Fruit fly (Drosophila melanogaster): ENCODE measurements around the gene CG1316.

The CG1316 gene

DNA sequence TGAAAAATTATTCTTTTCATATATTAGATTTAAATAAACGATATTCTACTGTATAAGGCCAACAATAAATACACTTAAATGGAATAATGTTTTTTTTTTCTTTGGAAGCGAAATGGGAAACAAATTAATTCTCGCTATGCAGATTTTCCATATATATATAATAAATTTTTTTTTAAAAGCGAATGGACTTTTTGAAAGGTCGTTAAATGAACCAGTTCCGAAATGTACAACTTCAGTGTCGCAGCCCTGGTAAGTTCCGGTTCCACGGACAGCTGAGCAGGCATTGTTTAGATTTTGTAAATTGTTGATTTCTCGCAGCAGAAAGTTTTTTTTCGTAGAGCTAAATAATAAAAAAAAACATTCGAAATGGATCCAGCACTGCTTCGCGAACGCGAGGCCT, 3.1 kb downstream of the CG1316 start, which contains the start of gene TfIIEbeta:
Gene TfIIEbeta (plus strand): TSS at position 255 of the 400 bp plus-strand sequence.
- TF ChIP-seq CG17186 (GFP tag; optimal IDR thresholded peaks at IDR 0.05) (no peak), Bdp1 (GFP tag; optimal IDR thresholded peaks at IDR 0.05) (no peak), schlank (tag; optimal IDR thresholded peaks at IDR 0.05) (no peak), CG2120 (GFP tag; optimal IDR thresholded peaks at IDR 0.05) (peak; percentile 38), CG10565 (GFP tag; optimal IDR thresholded peaks at IDR 0.05) (no peak), CG4820 (GFP tag; optimal IDR thresholded peaks at IDR 0.05) (no peak), CG5953 (GFP tag; IDR thresholded peaks at IDR 0.05) (no peak), kah (GFP tag; optimal IDR thresholded peaks at IDR 0.05) (no peak), CG2889 (GFP tag; IDR thresholded peaks at IDR 0.05) (no peak), CG10654 (GFP tag; optimal IDR thresholded peaks at IDR 0.05) (peak; percentile 5), NK7.1 (GFP tag; optimal IDR thresholded peaks at IDR 0.05) (no peak), Fer3 (tag; optimal IDR thresholded peaks at IDR 0.05) (peak; percentile 46), CG12942 (GFP tag; optimal IDR thresholded peaks at IDR 0.05) (no peak), ase (GFP tag; IDR thresholded peaks at IDR 0.05) (no peak), CG9932 (GFP tag; IDR thresholded peaks at IDR 0.05) (peak; percentile 15; the same call in 1 of the 2 replicates), CG8765 (GFP tag; IDR thresholded peaks at IDR 0.05) (no peak), CG32532 (GFP tag; IDR thresholded peaks at IDR 0.05) (peak; percentile 63), Rfx (GFP tag; IDR thresholded peaks at IDR 0.05) (0 out of 2 replicates have a peak, but pooled peaks have one; percentile 30), psq (GFP tag; optimal IDR thresholded peaks at IDR 0.05) (no peak), Hr39 (optimal IDR thresholded peaks at IDR 0.05) (no peak), zen (tag; optimal IDR thresholded peaks at IDR 0.05) (no peak), btn (GFP tag; optimal IDR thresholded peaks at IDR 0.05) (no peak), bigmax (GFP tag; optimal IDR thresholded peaks at IDR 0.05) (no peak), bowl (GFP tag; IDR thresholded peaks at IDR 0.05) (no peak), Spps (tag; optimal IDR thresholded peaks at IDR 0.05) (peak; percentile 11), unpg (GFP tag; optimal IDR thresholded peaks at IDR 0.05) (peak; percentile 38), Med (GFP tag) (peak; percentile 59), CG13775 (GFP tag; optimal IDR thresholded peaks at IDR 0.05) (peak; percentile 8), phol (tag; optimal IDR thresholded peaks at IDR 0.05) (peak; percentile 39), otp (GFP tag; IDR thresholded peaks at IDR 0.05) (no peak), CG18262 (tag; optimal IDR thresholded peaks at IDR 0.05) (peak; percentile 31), knrl (GFP tag; IDR thresholded peaks at IDR 0.05; ENCODE audit: partially characterized antibody) (peak; percentile 33; the same call in 1 of the 3 replicates), CG1024 (GFP tag; IDR thresholded peaks at IDR 0.05) (no peak), eyg (GFP tag; optimal IDR thresholded peaks at IDR 0.05) (no peak), lbe (GFP tag; optimal IDR thresholded peaks at IDR 0.05) (peak; percentile 46), cad (GFP tag; optimal IDR thresholded peaks at IDR 0.05) (no peak), Atf-2 (GFP tag; optimal IDR thresholded peaks at IDR 0.05) (no peak), Dp (GFP tag; optimal IDR thresholded peaks at IDR 0.05) (peak; percentile 38), CG2116 (GFP tag; optimal IDR thresholded peaks at IDR 0.05) (peak; percentile 16), CG9437 (GFP tag; optimal IDR thresholded peaks at IDR 0.05) (peak; percentile 6), Abd-B (GFP tag; optimal IDR thresholded peaks at IDR 0.05) (peak; percentile 3), CG17912 (GFP tag; optimal IDR thresholded peaks at IDR 0.05) (no peak), trem (tag; optimal IDR thresholded peaks at IDR 0.05) (peak; percentile 33), CG15011 (GFP tag; optimal IDR thresholded peaks at IDR 0.05) (no peak), Mad (GFP tag; optimal IDR thresholded peaks at IDR 0.05) (no peak), ems (GFP tag; optimal IDR thresholded peaks at IDR 0.05) (no peak), CG15514 (GFP tag; optimal IDR thresholded peaks at IDR 0.05) (peak; percentile 100), CG15269 (tag; optimal IDR thresholded peaks at IDR 0.05) (peak; percentile 34), D19A (tag; optimal IDR thresholded peaks at IDR 0.05) (peak; percentile 96), insv (GFP tag; optimal IDR thresholded peaks at IDR 0.05) (peak in 1 of 2 experiments; percentile 7), Sox100B (GFP tag; optimal IDR thresholded peaks at IDR 0.05) (peak; percentile 58), Nf-YC (tag; optimal IDR thresholded peaks at IDR 0.05) (peak; percentile 11)
